Worm (Caenorhabditis elegans): ENCODE results near the gene K09G1.1.

ce11 chrV:9584263-9584662, 918 bp downstream of the K09G1.1 start:
- TF ChIP-seq lin-11 (tag; optimal IDR thresholded peaks at IDR 0.05) (no peak), Y22D7AL.16 (tag; optimal IDR thresholded peaks at IDR 0.05) (no peak), odd-2 (tag; optimal IDR thresholded peaks at IDR 0.05) (no peak), nhr-232 (tag; optimal IDR thresholded peaks at IDR 0.05) (no peak), unc-42 (tag; optimal IDR thresholded peaks at IDR 0.05) (no peak), pros-1 (tag; optimal IDR thresholded peaks at IDR 0.05) (no peak), ceh-24 (tag; optimal IDR thresholded peaks at IDR 0.05) (no peak), unc-55 (GFP tag; optimal IDR thresholded peaks at IDR 0.05) (no peak), ets-4 (tag; optimal IDR thresholded peaks at IDR 0.05) (no peak)

Measured in whole organism, late embryonic.